Worm (Caenorhabditis elegans): ENCODE data around the gene srsx-6.

The srsx-6 gene

ce11 chrV:7952855-7953254 is 26.0 kb downstream of the srsx-6 start, which contains the start of gene clec-216:
Gene clec-216 (minus strand): TSS chrV:7952955.
- no peak for TF ChIP-seq unc-62 (GFP tag; optimal IDR thresholded peaks at IDR 0.05)

DNA sequence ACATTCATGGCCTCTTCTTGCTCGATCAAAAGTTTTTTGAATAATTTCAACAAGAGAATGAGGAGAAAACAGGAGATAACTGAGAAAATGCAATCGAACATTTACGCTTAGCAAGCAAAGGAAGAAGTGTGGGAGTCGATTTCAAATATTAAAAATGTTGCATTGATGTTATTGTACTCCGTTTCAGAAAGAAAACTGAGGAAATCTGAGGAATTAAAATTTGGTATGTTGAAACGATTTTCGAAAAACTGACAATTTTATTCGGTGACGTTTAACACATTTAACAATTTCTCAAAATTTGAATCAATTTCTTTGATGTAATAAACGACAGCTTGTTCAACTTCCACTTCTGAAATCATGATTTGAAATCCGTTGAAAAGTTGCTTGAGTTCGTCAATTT is 27.7 kb downstream of the srsx-6 start, which contains the start of gene F26D11.13:
Gene F26D11.13 (minus strand): TSS at position 101 of the 400 bp plus-strand sequence.
- no peak for TF ChIP-seq unc-62 (GFP tag; optimal IDR thresholded peaks at IDR 0.05)

DNA sequence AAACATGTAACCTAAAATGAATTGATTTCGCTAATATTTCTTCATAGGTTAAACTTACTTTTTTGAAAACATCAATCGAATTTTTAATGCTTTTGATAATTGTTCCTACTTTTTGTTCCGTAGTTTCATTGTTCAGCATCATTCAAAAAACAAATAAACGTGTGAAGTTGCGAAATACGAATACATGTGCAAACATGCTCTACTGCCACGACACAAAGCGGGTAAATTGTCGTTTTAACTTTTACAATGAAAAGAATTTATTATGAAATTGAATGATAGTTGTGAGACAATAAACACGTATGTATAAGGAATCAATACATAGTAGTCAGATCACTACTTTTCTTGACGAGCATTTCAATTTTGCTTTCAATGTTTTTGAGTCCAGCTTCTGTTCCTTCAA is 28.3 kb downstream of the srsx-6 start, which contains the start of gene F26D11.12:
Gene F26D11.12 (minus strand): TSS at position 145 of the 400 bp plus-strand sequence.
- TF ChIP-seq unc-62 (GFP tag; optimal IDR thresholded peaks at IDR 0.05) = no peak

- no peak for TF ChIP-seq unc-62 (GFP tag; optimal IDR thresholded peaks at IDR 0.05)
Measured at ce11 chrV:7956218-7956617, 29.3 kb downstream of the srsx-6 start, which contains the start of gene pals-34. Gene pals-34 (minus strand): TSS chrV:7956497.

ce11 chrV:7958740-7959320 is 31.9 kb downstream of the srsx-6 start, which contains the start of the genes clec-217 and F26D11.2:
Gene clec-217 (minus strand): TSS chrV:7958840.
Gene F26D11.2 (plus strand): TSS chrV:7959270.
- TF ChIP-seq unc-62 (GFP tag; optimal IDR thresholded peaks at IDR 0.05) = no peak

ce11 chrV:7964429-7964828 is 37.5 kb downstream of the srsx-6 start:
- no peak for TF ChIP-seq unc-62 (GFP tag; optimal IDR thresholded peaks at IDR 0.05)

DNA sequence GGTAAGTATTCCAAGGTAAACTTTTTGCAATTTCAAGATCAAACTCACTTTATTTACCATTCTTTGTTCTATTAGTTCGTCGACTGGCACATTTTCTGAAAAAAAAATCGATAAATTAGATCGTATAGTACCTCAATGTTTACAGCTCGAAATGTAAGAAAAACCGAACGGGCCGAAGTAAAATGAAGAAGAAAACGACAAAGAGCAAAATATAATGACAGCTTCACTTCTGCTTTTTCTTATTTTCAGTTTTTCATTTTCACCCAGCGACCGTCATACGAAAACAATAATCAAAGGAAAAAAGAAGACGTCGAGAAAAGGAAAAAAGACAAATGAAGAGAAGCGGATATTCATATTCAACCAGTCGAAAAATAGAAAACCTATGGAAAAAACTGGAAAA is 42.2 kb downstream of the srsx-6 start, which contains the start of gene che-7:
Gene che-7 (minus strand): TSS at position 101 of the 400 bp plus-strand sequence.
- no peak for TF ChIP-seq unc-62 (GFP tag; optimal IDR thresholded peaks at IDR 0.05)

DNA sequence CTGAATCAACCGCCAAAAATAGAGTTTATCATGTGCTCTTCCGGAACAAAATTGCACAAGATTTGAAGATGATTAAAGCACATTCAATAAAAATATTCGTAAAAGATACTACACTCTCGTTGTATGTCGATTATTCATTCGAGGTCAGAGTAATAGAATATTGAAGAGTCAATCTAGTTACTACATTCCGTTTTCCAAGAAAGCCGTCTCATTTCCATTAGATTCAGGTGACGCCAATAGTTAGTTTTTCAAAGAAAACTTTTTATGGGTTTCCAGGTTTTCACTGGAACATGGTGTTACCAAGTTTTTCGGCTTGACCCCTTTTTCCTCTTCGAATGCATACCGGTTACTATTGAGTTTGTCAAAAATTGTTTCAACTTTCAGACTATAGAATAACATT is 43.6 kb downstream of the srsx-6 start:
- TF ChIP-seq unc-62 (GFP tag; optimal IDR thresholded peaks at IDR 0.05) = no peak

ce11 chrV:7971376-7971775 is 44.5 kb downstream of the srsx-6 start:
- TF ChIP-seq unc-62 (GFP tag; optimal IDR thresholded peaks at IDR 0.05) = no peak
